Fruit fly (Drosophila melanogaster): ENCODE data around the gene IntS12.

Gene IntS12

DNA sequence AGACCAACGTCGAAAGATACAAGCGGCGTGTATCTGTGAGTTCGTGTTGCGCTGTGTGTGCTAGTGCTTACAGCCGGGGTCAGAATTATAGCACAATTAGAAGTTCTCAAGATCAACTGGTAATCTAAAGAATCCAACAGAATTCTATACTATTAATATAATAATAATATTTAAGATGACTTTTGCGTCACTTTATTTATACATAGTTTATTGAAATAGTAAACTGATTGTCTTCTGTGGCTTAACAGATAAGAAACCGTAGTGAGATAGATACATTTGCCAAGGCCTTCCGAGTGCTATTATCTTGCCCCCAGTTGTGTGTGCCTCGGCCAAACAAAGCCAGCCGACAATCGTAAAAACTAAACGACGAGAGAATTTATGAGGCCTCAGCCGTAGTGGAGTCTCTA, 23.1 kb downstream of the IntS12 start (continued):
- TF ChIP-seq CG8281 (tag; optimal IDR thresholded peaks at IDR 0.05) (no peak), Fer1 (GFP tag; optimal IDR thresholded peaks at IDR 0.05) (peak; percentile 66), tup (GFP tag; optimal IDR thresholded peaks at IDR 0.05) (peak; percentile 11), nerfin-1 (tag; optimal IDR thresholded peaks at IDR 0.05) (peak; percentile 62), MTF-1 (GFP tag; optimal IDR thresholded peaks at IDR 0.05; ENCODE audit: borderline replicate concordance) (peak; percentile 20), Six4 (GFP tag; optimal IDR thresholded peaks at IDR 0.05) (peak; percentile 41), cato (GFP tag; optimal IDR thresholded peaks at IDR 0.05; ENCODE audit: borderline replicate concordance) (no peak), Meics (GFP tag; optimal IDR thresholded peaks at IDR 0.05) (peak; percentile 50), dati (GFP tag; IDR thresholded peaks at IDR 0.05) (no peak), gsb-n (tag; optimal IDR thresholded peaks at IDR 0.05) (peak; percentile 88), prd (optimal IDR thresholded peaks at IDR 0.05) (no peak), prd (GFP tag; IDR thresholded peaks at IDR 0.05) (peak; percentile 83), Opbp (GFP tag; IDR thresholded peaks at IDR 0.05; ENCODE audit: partially characterized antibody) (no peak), hb (GFP tag; IDR thresholded peaks at IDR 0.05; ENCODE audit: partially characterized antibody) (no peak), CG10209 (GFP tag; optimal IDR thresholded peaks at IDR 0.05) (peak; percentile 80), CG31365 (tag; optimal IDR thresholded peaks at IDR 0.05) (no peak), B-H1 (GFP tag; IDR thresholded peaks at IDR 0.05) (peak; percentile 53), otp (GFP tag; IDR thresholded peaks at IDR 0.05) (peak; percentile 68; the same call in 1 of the 3 replicates), CG2116 (GFP tag; optimal IDR thresholded peaks at IDR 0.05) (peak; percentile 51), CG7271 (tag; optimal IDR thresholded peaks at IDR 0.05) (no peak), CG10979 (tag; optimal IDR thresholded peaks at IDR 0.05) (peak; percentile 88), sens-2 (GFP tag; IDR thresholded peaks at IDR 0.05) (no peak), ab (GFP tag; optimal IDR thresholded peaks at IDR 0.05) (no peak), Poxn (GFP tag; IDR thresholded peaks at IDR 0.05) (no peak), Sox100B (GFP tag; optimal IDR thresholded peaks at IDR 0.05) (peak; percentile 78), CG15601 (tag; optimal IDR thresholded peaks at IDR 0.05) (peak; percentile 83), Dbx (GFP tag; IDR thresholded peaks at IDR 0.05) (no peak), CG17802 (tag; optimal IDR thresholded peaks at IDR 0.05) (no peak), CG32532 (GFP tag; IDR thresholded peaks at IDR 0.05) (no peak; the same call in 1 of the 2 replicates), dmrt11E (tag; optimal IDR thresholded peaks at IDR 0.05) (peak; percentile 88), CG6175 (GFP tag; IDR thresholded peaks at IDR 0.05) (no peak), en (GFP tag; optimal IDR thresholded peaks at IDR 0.05) (no peak), crp (GFP tag; optimal IDR thresholded peaks at IDR 0.05) (peak in 1 of 2 experiments; percentile 28), caup (GFP tag; optimal IDR thresholded peaks at IDR 0.05; ENCODE audit: severe bottlenecking) (peak; percentile 52), kni (GFP tag; optimal IDR thresholded peaks at IDR 0.05) (peak; percentile 6), CG2120 (GFP tag; optimal IDR thresholded peaks at IDR 0.05) (no peak), scrt (GFP tag; optimal IDR thresholded peaks at IDR 0.05) (peak; percentile 37), emc (GFP tag; optimal IDR thresholded peaks at IDR 0.05) (no peak), CG31224 (GFP tag; IDR thresholded peaks at IDR 0.05) (0 out of 2 replicates have a peak, but pooled peaks have one; percentile 15), ATbp (GFP tag; optimal IDR thresholded peaks at IDR 0.05) (peak; percentile 70), CG30403 (GFP tag; optimal IDR thresholded peaks at IDR 0.05) (peak; percentile 65), CG10147 (GFP tag; optimal IDR thresholded peaks at IDR 0.05) (peak; percentile 47), ash1 (GFP tag; optimal IDR thresholded peaks at IDR 0.05) (no peak), crc (GFP tag; optimal IDR thresholded peaks at IDR 0.05) (no peak), CG12236 (GFP tag; optimal IDR thresholded peaks at IDR 0.05) (no peak), CG13287 (GFP tag; IDR thresholded peaks at IDR 0.05; ENCODE audit: partially characterized antibody) (no peak), dimm (GFP tag; IDR thresholded peaks at IDR 0.05) (no peak), CG12155 (GFP tag; optimal IDR thresholded peaks at IDR 0.05) (peak; percentile 26), gcm2 (GFP tag; optimal IDR thresholded peaks at IDR 0.05) (no peak), CG11456 (GFP tag; IDR thresholded peaks at IDR 0.05) (0 out of 3 replicates have a peak, but pooled peaks have one; percentile 20)

All from whole organism, embryonic.